Fruit fly (Drosophila melanogaster): ENCODE measurements around the gene Ssu72.

DNA sequence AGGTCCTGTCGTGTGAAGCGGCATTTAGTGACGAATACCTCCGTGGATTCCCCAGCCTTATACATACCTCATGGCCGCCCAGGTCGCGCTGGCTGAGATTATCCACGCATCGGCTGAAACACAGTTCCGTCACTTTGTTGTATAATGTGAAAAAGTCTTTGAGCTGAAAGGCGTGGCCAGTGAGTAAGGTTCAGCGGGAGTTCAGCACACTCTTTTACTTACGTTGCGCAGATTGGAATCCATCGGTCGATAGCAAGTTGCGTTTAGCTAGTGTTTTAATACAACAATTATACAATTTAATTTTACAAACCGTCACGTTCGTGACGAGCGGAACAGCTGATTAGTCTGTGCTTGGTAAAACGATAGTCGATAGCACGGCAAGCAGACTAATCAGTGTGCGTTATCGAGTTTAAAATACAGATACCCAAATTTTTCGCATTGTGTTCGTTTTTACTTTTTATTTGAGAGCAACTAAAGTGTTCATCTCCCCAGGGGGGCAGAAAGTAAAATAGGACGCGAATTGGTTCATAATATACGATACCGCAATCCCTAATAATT lies 46.1 kb upstream of the Ssu72 start, which contains the start of the genes Pstk and Tim9b:
- no peak for TF ChIP-seq psq (optimal IDR thresholded peaks at IDR 0.05)
- TF ChIP-seq insv (optimal IDR thresholded peaks at IDR 0.05): no peak
- no peak for TF ChIP-seq Sin3A (optimal IDR thresholded peaks at IDR 0.05)
- TF ChIP-seq h (optimal IDR thresholded peaks at IDR 0.05): no peak
- TF ChIP-seq ttk (optimal IDR thresholded peaks at IDR 0.05): no peak
- TF ChIP-seq Myc (optimal IDR thresholded peaks at IDR 0.05): no peak
